Worm (Caenorhabditis elegans) whole organism, L2 larva: ENCODE results near the gene wrt-5.

ENCODE experiments used
- ama-1 ChIP-seq: fragments of 150-350 bp; optimal IDR thresholded peaks from 2 replicates; lab custom pipeline; 2018; ENCODE audit warnings: inconsistent platforms
- egl-27 ChIP-seq: sonication (generic microtip); optimal IDR thresholded peaks from 3 replicates; lab custom pipeline; 2017; ENCODE audit warnings: missing biosample characterization, missing genetic modification reagents, missing genetic modification characterization
- lin-13 ChIP-seq: fragments of 150-350 bp; optimal IDR thresholded peaks from 2 replicates; lab custom pipeline; 2014; ENCODE audit warnings: missing biosample characterization, missing genetic modification reagents, missing genetic modification characterization
- mab-5 ChIP-seq: fragments of 150-350 bp; optimal IDR thresholded peaks from 2 replicates; lab custom pipeline; 2014; ENCODE audit warnings: missing biosample characterization, missing genetic modification characterization
- nhr-11 ChIP-seq: fragments of 150-350 bp; optimal IDR thresholded peaks from 2 replicates; lab custom pipeline; 2014; ENCODE audit warnings: missing biosample characterization, missing genetic modification characterization
- nhr-12 ChIP-seq: fragments of 150-350 bp; optimal IDR thresholded peaks from 2 replicates; lab custom pipeline; 2014; ENCODE audit warnings: missing biosample characterization, missing genetic modification characterization
- nhr-21 ChIP-seq: fragments of 150-350 bp; optimal IDR thresholded peaks from 2 replicates; lab custom pipeline; 2014; ENCODE audit warnings: missing biosample characterization, missing genetic modification characterization

DNA sequence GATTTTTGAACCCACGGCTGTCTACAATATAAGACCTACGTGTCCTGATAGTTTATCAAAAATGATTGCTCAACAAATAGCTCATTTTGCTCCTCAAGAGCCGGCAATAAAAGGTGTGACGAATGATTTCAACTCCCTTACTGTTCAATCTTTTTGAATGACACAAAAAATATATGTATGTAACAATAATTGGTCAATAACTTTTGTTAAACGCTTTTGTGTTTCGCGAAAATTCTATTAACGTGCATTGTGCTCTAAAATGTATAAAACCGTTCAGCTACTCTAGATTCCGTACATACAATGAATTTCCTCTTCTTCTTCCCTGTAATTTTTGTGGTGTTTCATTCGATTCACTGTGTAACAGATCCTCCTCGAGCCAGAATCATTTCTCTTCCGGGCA, 28.1 kb upstream of the wrt-5 start, which contains the start of gene C35B1.4:
- TF ChIP-seq egl-27: no peak
- no peak for TF ChIP-seq nhr-11 (tag; lab: Kevin White, UChicago)
- no peak for TF ChIP-seq nhr-21 (tag; lab: Kevin White, UChicago)
- TF ChIP-seq nhr-12: no peak
- TF ChIP-seq mab-5: no peak
- TF ChIP-seq lin-13 (GFP tag; lab: Kevin White, UChicago): no peak
- TF ChIP-seq ama-1 (lab: Kevin White, UChicago): no peak
